Fruit fly (Drosophila melanogaster) whole organism, embryonic: ENCODE results near the gene bbg.

Source experiments
- BtbVII ChIP-seq: fragments of 200-800 bp; sonication (Bioruptor generic); optimal IDR thresholded peaks from 3 replicates; lab custom pipeline; 2017; ENCODE audit warnings: missing biosample characterization, mild to moderate bottlenecking, missing genetic modification characterization
- CG10147 ChIP-seq: fragments of 200-800 bp; sonication (Bioruptor generic); optimal IDR thresholded peaks from 2 replicates; lab custom pipeline; 2019; ENCODE audit warnings: missing biosample characterization, mild to moderate bottlenecking, missing genetic modification characterization, moderate library complexity
- CG1024 ChIP-seq: fragments of 200-800 bp; sonication (Bioruptor generic); IDR thresholded peaks from 2 replicates; pipeline ENCODE4 v1.3.6; 2022; ENCODE audit warnings: missing biosample characterization, missing genetic modification characterization
- CG10267 ChIP-seq: fragments of 200-800 bp; sonication (Bioruptor generic); optimal IDR thresholded peaks from 2 replicates; lab custom pipeline; 2018; ENCODE audit warnings: missing biosample characterization, mild to moderate bottlenecking, missing genetic modification characterization, moderate library complexity
- CG10543 ChIP-seq: fragments of 200-800 bp; sonication (Bioruptor generic); optimal IDR thresholded peaks from 3 replicates; lab custom pipeline; 2017; ENCODE audit warnings: missing biosample characterization, mild to moderate bottlenecking, missing genetic modification characterization, moderate library complexity
- CG11398 ChIP-seq: fragments of 200-800 bp; sonication (Bioruptor generic); optimal IDR thresholded peaks from 2 replicates; lab custom pipeline; 2016; ENCODE audit warnings: missing biosample characterization, missing genetic modification characterization
- CG1233 ChIP-seq: fragments of 200-800 bp; sonication (Bioruptor generic); optimal IDR thresholded peaks from 4 replicates; lab custom pipeline; 2018; ENCODE audit warnings: missing biosample characterization, mild to moderate bottlenecking, missing genetic modification characterization
- CG13287 ChIP-seq: fragments of 200-800 bp; sonication (Bioruptor generic); IDR thresholded peaks from 2 replicates; pipeline ENCODE4 v1.3.6; 2022; ENCODE audit warnings: missing biosample characterization, missing genetic modification characterization; ENCODE audit not compliant: partially characterized antibody
- CG14441 ChIP-seq: fragments of 200-800 bp; sonication (Bioruptor generic); IDR thresholded peaks from 2 replicates; pipeline ENCODE4 v1.3.6; 2022; ENCODE audit warnings: missing biosample characterization, missing genetic modification characterization
- CG17328 ChIP-seq: fragments of 200-800 bp; sonication (Bioruptor generic); IDR thresholded peaks from 2 replicates; pipeline ENCODE4 v1.3.6; 2022; ENCODE audit warnings: missing biosample characterization, missing genetic modification characterization
- CG17829 ChIP-seq: fragments of 200-800 bp; optimal IDR thresholded peaks from 2 replicates; lab custom pipeline; 2019; ENCODE audit warnings: missing biosample characterization, mild to moderate bottlenecking, missing genetic modification characterization, moderate library complexity
- CG2199 ChIP-seq: fragments of 200-800 bp; sonication (Bioruptor generic); IDR thresholded peaks from 3 replicates; pipeline ENCODE4 v1.3.6; 2022; ENCODE audit warnings: missing biosample characterization, missing genetic modification characterization
- CG2202 ChIP-seq: fragments of 200-800 bp; sonication (Bioruptor generic); optimal IDR thresholded peaks from 2 replicates; lab custom pipeline; 2018; ENCODE audit warnings: missing biosample characterization, mild to moderate bottlenecking, missing genetic modification characterization
- CG2678 ChIP-seq: fragments of 200-800 bp; sonication (Bioruptor generic); optimal IDR thresholded peaks from 3 replicates; lab custom pipeline; 2019; ENCODE audit warnings: missing biosample characterization, mild to moderate bottlenecking, missing genetic modification characterization, moderate library complexity
- CG30403 ChIP-seq: fragments of 200-800 bp; sonication (Bioruptor generic); optimal IDR thresholded peaks from 3 replicates; lab custom pipeline; 2016; ENCODE audit warnings: missing biosample characterization, missing genetic modification characterization
- CG4617 ChIP-seq: fragments of 200-800 bp; sonication (Bioruptor generic); optimal IDR thresholded peaks from 3 replicates; lab custom pipeline; 2016; ENCODE audit warnings: missing biosample characterization, missing genetic modification characterization, borderline replicate concordance
- CG7963 ChIP-seq: fragments of 200-800 bp; sonication (Bioruptor generic); IDR thresholded peaks from 3 replicates; pipeline ENCODE4 v1.3.6; 2022; ENCODE audit warnings: missing biosample characterization, missing genetic modification characterization; ENCODE audit not compliant: partially characterized antibody
- CG7987 ChIP-seq: fragments of 200-800 bp; sonication (Bioruptor generic); optimal IDR thresholded peaks from 2 replicates; lab custom pipeline; 2018; ENCODE audit warnings: missing biosample characterization, mild to moderate bottlenecking, missing genetic modification characterization, moderate library complexity
- CG9215 ChIP-seq: fragments of 200-800 bp; sonication (Bioruptor generic); IDR thresholded peaks from 2 replicates; pipeline ENCODE4 v1.3.6; 2022; ENCODE audit warnings: missing biosample characterization, missing genetic modification characterization
- D ChIP-seq, 2 experiments: fragments of 200-800 bp in 1 of 2; fragments of >200 bp in 1 of 2; sonication (Bioruptor generic) in 1 of 2; optimal IDR thresholded peaks; 2 replicates in 1 of 2; 3 replicates in 1 of 2; lab custom pipeline; 2017; ENCODE audit warnings: mild to moderate bottlenecking in 1 of 2, missing biosample characterization in 1 of 2, missing genetic modification characterization in 1 of 2, missing genetic modification reagents in 1 of 2
- D19B ChIP-seq: fragments of 200-800 bp; sonication (Bioruptor generic); optimal IDR thresholded peaks from 2 replicates; lab custom pipeline; 2017; ENCODE audit warnings: missing biosample characterization, mild to moderate bottlenecking, missing genetic modification characterization
- Dip3 ChIP-seq: fragments of 200-800 bp; sonication (Bioruptor generic); optimal IDR thresholded peaks from 3 replicates; lab custom pipeline; 2016; ENCODE audit warnings: missing biosample characterization, missing genetic modification characterization
- H15 ChIP-seq: fragments of 200-800 bp; sonication (Bioruptor generic); IDR thresholded peaks from 3 replicates; pipeline ENCODE4 v1.3.6; 2022; ENCODE audit warnings: missing biosample characterization, missing genetic modification characterization
- Hey ChIP-seq: fragments of 200-800 bp; sonication (Bioruptor generic); optimal IDR thresholded peaks from 3 replicates; lab custom pipeline; 2018; ENCODE audit warnings: missing biosample characterization, mild to moderate bottlenecking, missing genetic modification characterization
- Hr39 ChIP-seq: fragments of >200 bp; optimal IDR thresholded peaks from 2 replicates; lab custom pipeline; 2017
- NC2α ChIP-seq: fragments of 200-800 bp; sonication (Bioruptor generic); optimal IDR thresholded peaks from 2 replicates; lab custom pipeline; 2016; ENCODE audit warnings: missing biosample characterization, missing genetic modification characterization
- Oaz ChIP-seq: fragments of 200-800 bp; sonication (Bioruptor generic); IDR thresholded peaks from 2 replicates; pipeline ENCODE4 v1.3.6; 2022; ENCODE audit warnings: missing biosample characterization, missing genetic modification characterization
- Sry-δ ChIP-seq: fragments of 200-800 bp; sonication (Bioruptor generic); optimal IDR thresholded peaks from 2 replicates; lab custom pipeline; 2016; ENCODE audit warnings: missing biosample characterization, missing genetic modification characterization
- abd-A ChIP-seq: fragments of 200-800 bp; sonication (Bioruptor generic); optimal IDR thresholded peaks from 3 replicates; lab custom pipeline; 2019; ENCODE audit warnings: missing biosample characterization, mild to moderate bottlenecking, missing genetic modification characterization, moderate library complexity
- ac ChIP-seq: fragments of 200-800 bp; sonication (Bioruptor generic); optimal IDR thresholded peaks from 3 replicates; lab custom pipeline; 2017; ENCODE audit warnings: missing biosample characterization, mild to moderate bottlenecking, missing genetic modification characterization
- ara ChIP-seq: fragments of 200-800 bp; sonication (Bioruptor generic); IDR thresholded peaks from 2 replicates; pipeline ENCODE4 v1.3.6; 2022; ENCODE audit warnings: missing biosample characterization, missing genetic modification characterization
- bbx ChIP-seq: fragments of 200-800 bp; sonication (Bioruptor generic); IDR thresholded peaks from 2 replicates; pipeline ENCODE4 v1.3.6; 2022; ENCODE audit warnings: missing biosample characterization, missing genetic modification characterization; ENCODE audit not compliant: partially characterized antibody
- fd3F ChIP-seq: fragments of 200-800 bp; sonication (Bioruptor generic); optimal IDR thresholded peaks from 2 replicates; lab custom pipeline; 2018; ENCODE audit warnings: missing biosample characterization, mild to moderate bottlenecking, missing genetic modification characterization, moderate library complexity
- gsb-n ChIP-seq: fragments of 200-800 bp; sonication (Bioruptor generic); optimal IDR thresholded peaks from 3 replicates; lab custom pipeline; 2018; ENCODE audit warnings: missing biosample characterization, mild to moderate bottlenecking, missing genetic modification characterization
- kni ChIP-seq: fragments of 200-800 bp; sonication (Bioruptor generic); optimal IDR thresholded peaks from 3 replicates; lab custom pipeline; 2017; ENCODE audit warnings: mild to moderate bottlenecking, missing biosample characterization, missing genetic modification reagents, missing genetic modification characterization
- lbe ChIP-seq: fragments of 200-800 bp; sonication (Bioruptor generic); optimal IDR thresholded peaks from 2 replicates; lab custom pipeline; 2016; ENCODE audit warnings: missing biosample characterization, mild to moderate bottlenecking, missing genetic modification characterization
- luna ChIP-seq: fragments of 200-800 bp; sonication (Bioruptor generic); optimal IDR thresholded peaks from 2 replicates; lab custom pipeline; 2016; ENCODE audit warnings: missing biosample characterization, missing genetic modification characterization
- nmo ChIP-seq: fragments of 200-800 bp; sonication (Bioruptor generic); optimal IDR thresholded peaks from 2 replicates; lab custom pipeline; 2018; ENCODE audit warnings: missing biosample characterization, mild to moderate bottlenecking, missing genetic modification characterization, moderate library complexity
- onecut ChIP-seq: fragments of 200-800 bp; sonication (Bioruptor generic); IDR thresholded peaks from 2 replicates; pipeline ENCODE4 v1.3.6; 2022; ENCODE audit warnings: missing biosample characterization, missing genetic modification characterization
- pfk ChIP-seq: fragments of 200-800 bp; sonication (Bioruptor generic); optimal IDR thresholded peaks from 2 replicates; lab custom pipeline; 2018; ENCODE audit warnings: missing biosample characterization, mild to moderate bottlenecking, missing genetic modification characterization, moderate library complexity
- pros ChIP-seq: fragments of 200-800 bp; sonication (Bioruptor generic); optimal IDR thresholded peaks from 3 replicates; lab custom pipeline; 2019; ENCODE audit warnings: missing biosample characterization, mild to moderate bottlenecking, missing genetic modification characterization, moderate library complexity
- psq ChIP-seq: fragments of 200-800 bp; sonication (Bioruptor generic); optimal IDR thresholded peaks from 2 replicates; lab custom pipeline; 2017; ENCODE audit warnings: missing biosample characterization, missing genetic modification characterization
- rib ChIP-seq: fragments of 200-800 bp; sonication (Bioruptor generic); IDR thresholded peaks from 2 replicates; pipeline ENCODE4 v1.3.6; 2022; ENCODE audit warnings: missing biosample characterization, missing genetic modification characterization
- sc ChIP-seq, 3 experiments: fragments of >200 bp in 2 of 3; fragments of 200-800 bp in 1 of 3; sonication (Bioruptor generic) in 1 of 3; optimal IDR thresholded peaks; 2 replicates in 2 of 3; 3 replicates in 1 of 3; lab custom pipeline; 2017; ENCODE audit warnings: mild to moderate bottlenecking in 1 of 3, missing biosample characterization in 1 of 3, missing genetic modification characterization in 1 of 3, missing genetic modification reagents in 1 of 3
- scrt ChIP-seq: fragments of 200-800 bp; sonication (Bioruptor generic); optimal IDR thresholded peaks from 2 replicates; lab custom pipeline; 2018; ENCODE audit warnings: missing biosample characterization, mild to moderate bottlenecking, missing genetic modification characterization, moderate library complexity
- sqz ChIP-seq: fragments of 200-800 bp; sonication (Bioruptor generic); optimal IDR thresholded peaks from 3 replicates; lab custom pipeline; 2018; ENCODE audit warnings: missing biosample characterization, mild to moderate bottlenecking, missing genetic modification characterization
- sug ChIP-seq: fragments of 200-800 bp; optimal IDR thresholded peaks from 2 replicates; lab custom pipeline; 2019; ENCODE audit warnings: missing biosample characterization, mild to moderate bottlenecking, missing genetic modification characterization, moderate library complexity
- tin ChIP-seq: fragments of 200-800 bp; sonication (Bioruptor generic); optimal IDR thresholded peaks from 3 replicates; lab custom pipeline; 2016; ENCODE audit warnings: missing biosample characterization, missing genetic modification characterization
- wek ChIP-seq: fragments of 200-800 bp; sonication (Bioruptor generic); optimal IDR thresholded peaks from 3 replicates; lab custom pipeline; 2018; ENCODE audit warnings: missing biosample characterization, mild to moderate bottlenecking, missing genetic modification characterization, moderate library complexity
- yki ChIP-seq: fragments of >200 bp; optimal IDR thresholded peaks from 3 replicates; lab custom pipeline; 2018
- zen2 ChIP-seq: fragments of 200-800 bp; sonication (Bioruptor generic); IDR thresholded peaks from 3 replicates; pipeline ENCODE4 v1.3.6; 2022; ENCODE audit warnings: missing biosample characterization, missing genetic modification characterization; ENCODE audit not compliant: partially characterized antibody

The bbg gene

dm6 chr3L:14565134-14565587, 29.1 kb upstream of the bbg start (continued):
- no peak for TF ChIP-seq D (optimal IDR thresholded peaks at IDR 0.05; lab: Kevin White, UChicago)
- no peak for TF ChIP-seq D (GFP tag; optimal IDR thresholded peaks at IDR 0.05; lab: Kevin White, UChicago)
- no peak for TF ChIP-seq BtbVII
- no peak for TF ChIP-seq bbx (GFP tag; lab: Robert Waterston, UW)
- TF ChIP-seq yki (lab: Kevin White, UChicago): no peak
- peak; percentile 56 for TF ChIP-seq Hey (tag; lab: Kevin White, UChicago)
- no peak for TF ChIP-seq zen2 (GFP tag; lab: Robert Waterston, UW)
- no peak for TF ChIP-seq ac (GFP tag; lab: Kevin White, UChicago)
- no peak for TF ChIP-seq onecut
- no peak for TF ChIP-seq psq (GFP tag; lab: Kevin White, UChicago)
- no peak for TF ChIP-seq Hr39 (lab: Kevin White, UChicago)
- TF ChIP-seq pfk: peak; percentile 55
- no peak for TF ChIP-seq rib (GFP tag; lab: Robert Waterston, UW)
- TF ChIP-seq luna (GFP tag; lab: Kevin White, UChicago): no peak
- no peak for TF ChIP-seq CG14441 (GFP tag; lab: Robert Waterston, UW)
- no peak for TF ChIP-seq CG30403
- no peak for TF ChIP-seq ara (GFP tag; lab: Robert Waterston, UW)
- no peak for TF ChIP-seq D19B (GFP tag; lab: Kevin White, UChicago)
- no peak for TF ChIP-seq fd3F
- no peak for TF ChIP-seq CG4617
- TF ChIP-seq scrt (GFP tag; lab: Kevin White, UChicago): no peak
- no peak for TF ChIP-seq nmo (GFP tag; lab: Kevin White, UChicago)
- TF ChIP-seq sc (optimal IDR thresholded peaks at IDR 0.05; lab: Kevin White, UChicago): no peak
- TF ChIP-seq sc (GFP tag; optimal IDR thresholded peaks at IDR 0.05; lab: Kevin White, UChicago): no peak
- TF ChIP-seq H15 (GFP tag; lab: Robert Waterston, UW): no peak
- no peak for TF ChIP-seq CG7987 (GFP tag; lab: Kevin White, UChicago)
- TF ChIP-seq sug (tag; lab: Kevin White, UChicago): no peak
- TF ChIP-seq NC2α (GFP tag; lab: Kevin White, UChicago): no peak
- TF ChIP-seq lbe: no peak
- no peak for TF ChIP-seq Dip3 (GFP tag; lab: Kevin White, UChicago)
- peak; percentile 64 for TF ChIP-seq abd-A (tag; lab: Kevin White, UChicago)
- peak; percentile 85 for TF ChIP-seq pros
- TF ChIP-seq CG10267 (tag; lab: Kevin White, UChicago): no peak
- TF ChIP-seq Oaz (GFP tag; lab: Robert Waterston, UW): no peak
- no peak for TF ChIP-seq CG10147 (GFP tag; lab: Kevin White, UChicago)
- TF ChIP-seq kni: peak; percentile 41
- TF ChIP-seq CG10543 (GFP tag; lab: Kevin White, UChicago): no peak
- TF ChIP-seq CG1233 (GFP tag; lab: Kevin White, UChicago): no peak
- no peak for TF ChIP-seq sqz
- no peak for TF ChIP-seq CG7963 (GFP tag; lab: Robert Waterston, UW)
- no peak for TF ChIP-seq CG17829
- TF ChIP-seq Sry-δ (GFP tag; lab: Kevin White, UChicago): peak; percentile 12
- TF ChIP-seq CG2202 (tag; lab: Kevin White, UChicago): no peak
- TF ChIP-seq CG13287 (GFP tag; lab: Robert Waterston, UW): no peak
- TF ChIP-seq CG2199 (GFP tag; lab: Robert Waterston, UW): peak; percentile 99
- TF ChIP-seq wek: no peak
- TF ChIP-seq CG9215: no peak
- TF ChIP-seq CG11398: no peak
- no peak for TF ChIP-seq CG17328 (GFP tag; lab: Robert Waterston, UW)
- no peak for TF ChIP-seq CG2678
- TF ChIP-seq tin (GFP tag; lab: Kevin White, UChicago): no peak
- peak; percentile 60 for TF ChIP-seq gsb-n
- no peak for TF ChIP-seq CG1024 (GFP tag; lab: Robert Waterston, UW)
